Worm (Caenorhabditis elegans) whole organism, L3 larva: ENCODE results near the gene set-23.
"Not testable (repeated sequence)": the region's sequence is repeated elsewhere in the genome, so short reads cannot be mapped to it uniquely, and the experiment has no call there.

Experiments used
- R02D3.7 ChIP-seq: fragments of 150-350 bp; optimal IDR thresholded peaks from 2 replicates; lab custom pipeline; 2014; ENCODE audit warnings: missing biosample characterization, missing genetic modification characterization
- ZK546.5 ChIP-seq: sonication (generic microtip); optimal IDR thresholded peaks from 2 replicates; lab custom pipeline; 2017; ENCODE audit warnings: missing biosample characterization, missing genetic modification characterization
- ama-1 ChIP-seq: fragments of 150-350 bp; optimal IDR thresholded peaks from 2 replicates; lab custom pipeline; 2018
- ceh-16 ChIP-seq: sonication (generic microtip); optimal IDR thresholded peaks from 2 replicates; lab custom pipeline; 2017; ENCODE audit warnings: missing biosample characterization, missing genetic modification characterization
- ceh-28 ChIP-seq: fragments of 150-350 bp; optimal IDR thresholded peaks from 2 replicates; lab custom pipeline; 2014; ENCODE audit warnings: missing biosample characterization, missing genetic modification reagents, missing genetic modification characterization
- ceh-9 ChIP-seq: sonication (generic microtip); optimal IDR thresholded peaks from 2 replicates; lab custom pipeline; 2018; ENCODE audit warnings: missing biosample characterization, missing genetic modification characterization
- daf-12 ChIP-seq: fragments of 150-350 bp; optimal IDR thresholded peaks from 2 replicates; lab custom pipeline; 2014; ENCODE audit warnings: missing biosample characterization, missing genetic modification reagents, missing genetic modification characterization
- egl-5 ChIP-seq: fragments of 150-350 bp; optimal IDR thresholded peaks from 2 replicates; lab custom pipeline; 2017; ENCODE audit warnings: missing biosample characterization, missing genetic modification reagents, missing genetic modification characterization, inconsistent platforms
- elt-2 ChIP-seq: sonication (generic microtip); optimal IDR thresholded peaks from 2 replicates; lab custom pipeline; 2016; ENCODE audit warnings: missing genetic modification reagents, mild to moderate bottlenecking, missing genetic modification characterization, missing compliant biosample characterization
- elt-3 ChIP-seq, 3 experiments: fragments of 150-350 bp in 1 of 3; sonication (generic microtip) in 2 of 3; optimal IDR thresholded peaks; 2 replicates in 2 of 3; 4 replicates in 1 of 3; lab custom pipeline; 2014 to 2017; ENCODE audit warnings: missing biosample characterization in 3 of 3, missing genetic modification characterization in 3 of 3
- eor-1 ChIP-seq, 2 experiments: fragments of 150-350 bp; optimal IDR thresholded peaks; 2 replicates each; lab custom pipeline; 2014 to 2018; ENCODE audit warnings: missing biosample characterization in 2 of 2, missing genetic modification characterization in 2 of 2
- fkh-10 ChIP-seq: sonication (generic microtip); optimal IDR thresholded peaks from 2 replicates; lab custom pipeline; 2017; ENCODE audit warnings: missing biosample characterization, missing genetic modification reagents, missing genetic modification characterization
- fkh-2 ChIP-seq: fragments of 150-350 bp; optimal IDR thresholded peaks from 2 replicates; lab custom pipeline; 2014; ENCODE audit warnings: missing biosample characterization, missing genetic modification reagents, missing genetic modification characterization
- fos-1 ChIP-seq: fragments of 150-350 bp; optimal IDR thresholded peaks from 2 replicates; lab custom pipeline; 2014; ENCODE audit warnings: missing biosample characterization, missing genetic modification characterization
- hmg-11 ChIP-seq: sonication (generic microtip); optimal IDR thresholded peaks from 2 replicates; lab custom pipeline; 2016; ENCODE audit warnings: missing genetic modification characterization, missing compliant biosample characterization
- jun-1 ChIP-seq: fragments of 150-350 bp; optimal IDR thresholded peaks from 2 replicates; lab custom pipeline; 2014; ENCODE audit warnings: missing biosample characterization, missing genetic modification reagents, missing genetic modification characterization
- lin-15B ChIP-seq: fragments of 150-350 bp; optimal IDR thresholded peaks from 2 replicates; lab custom pipeline; 2014; ENCODE audit warnings: missing biosample characterization, missing genetic modification characterization
- lin-39 ChIP-seq: fragments of 150-350 bp; optimal IDR thresholded peaks from 2 replicates; lab custom pipeline; 2018; ENCODE audit warnings: missing biosample characterization, missing genetic modification reagents, missing genetic modification characterization
- nfya-1 ChIP-seq: sonication (generic microtip); optimal IDR thresholded peaks from 2 replicates; lab custom pipeline; 2017; ENCODE audit warnings: missing genetic modification characterization, mild to moderate bottlenecking, missing compliant biosample characterization, antibody characterized with exemption, moderate library complexity; ENCODE audit not compliant: insufficient read depth
- nhr-237 ChIP-seq: fragments of 150-350 bp; optimal IDR thresholded peaks from 2 replicates; lab custom pipeline; 2014; ENCODE audit warnings: missing biosample characterization, missing genetic modification characterization
- nhr-25 ChIP-seq: sonication (generic microtip); optimal IDR thresholded peaks from 2 replicates; lab custom pipeline; 2017; ENCODE audit warnings: missing biosample characterization, missing genetic modification characterization
- nhr-28 ChIP-seq: fragments of 150-350 bp; optimal IDR thresholded peaks from 2 replicates; lab custom pipeline; 2014; ENCODE audit warnings: missing biosample characterization, missing genetic modification characterization
- nhr-67 ChIP-seq: fragments of 150-350 bp; optimal IDR thresholded peaks from 2 replicates; lab custom pipeline; 2014; ENCODE audit warnings: missing biosample characterization, missing genetic modification characterization
- nhr-76 ChIP-seq: fragments of 150-350 bp; sonication (generic microtip); optimal IDR thresholded peaks from 5 replicates; lab custom pipeline; 2014; ENCODE audit warnings: missing biosample characterization, missing genetic modification characterization
- pha-4 ChIP-seq: fragments of 150-350 bp; optimal IDR thresholded peaks from 2 replicates; lab custom pipeline; 2014; ENCODE audit warnings: missing biosample characterization, missing genetic modification reagents, missing genetic modification characterization
- sea-2 ChIP-seq: fragments of 150-350 bp; sonication (generic microtip); optimal IDR thresholded peaks from 4 replicates; lab custom pipeline; 2014; ENCODE audit warnings: missing biosample characterization, missing genetic modification reagents, missing genetic modification characterization
- skn-1 ChIP-seq: fragments of 150-350 bp; optimal IDR thresholded peaks from 2 replicates; lab custom pipeline; 2014; ENCODE audit warnings: missing biosample characterization, missing genetic modification characterization
- snpc-4 ChIP-seq: fragments of 150-350 bp; optimal IDR thresholded peaks from 2 replicates; lab custom pipeline; 2014; ENCODE audit warnings: missing biosample characterization, missing genetic modification characterization
- tbx-2 ChIP-seq: sonication (generic microtip); optimal IDR thresholded peaks from 2 replicates; lab custom pipeline; 2016; ENCODE audit warnings: mild to moderate bottlenecking, missing genetic modification characterization, missing compliant biosample characterization
- unc-39 ChIP-seq: sonication (generic microtip); optimal IDR thresholded peaks from 4 replicates; lab custom pipeline; 2017; ENCODE audit warnings: missing biosample characterization, missing genetic modification characterization
- ztf-11 ChIP-seq: fragments of 150-350 bp; optimal IDR thresholded peaks from 2 replicates; lab custom pipeline; 2014; ENCODE audit warnings: missing biosample characterization, missing genetic modification characterization

set-23 gene

ce11 chrIV:1628730-1629129, 27.3 kb downstream of the set-23 start:
- TF ChIP-seq lin-15B (tag; lab: Kevin White, UChicago) (no peak), nhr-25 (tag; lab: Kevin White, UChicago) (no peak), pha-4 (tag; lab: Kevin White, UChicago) (no peak), fkh-2 (tag; lab: Kevin White, UChicago) (no peak), nhr-237 (tag; lab: Kevin White, UChicago) (no peak), ZK546.5 (tag; lab: Kevin White, UChicago) (no peak)
- TF ChIP-seq, all 47 proteins: peak for 0

DNA sequence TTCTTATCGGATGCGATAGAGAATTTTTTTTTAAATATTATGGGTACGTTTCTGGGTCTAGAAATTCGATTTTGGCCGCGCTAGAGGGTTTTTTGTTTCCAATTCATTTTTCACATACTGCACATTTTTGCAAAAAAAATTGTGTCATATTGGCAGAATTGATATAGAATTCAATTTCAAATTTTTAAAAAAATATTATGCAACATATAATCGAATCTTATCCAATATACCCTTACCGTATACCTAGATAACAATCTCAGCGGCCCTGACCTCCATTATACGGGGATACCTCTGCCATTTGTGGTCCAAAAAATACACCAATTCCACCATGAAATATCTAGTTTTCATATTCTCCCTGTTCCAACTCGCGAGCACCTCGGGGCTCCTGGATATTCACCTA, 30.2 kb downstream of the set-23 start, which contains the start of gene cpg-24:
cpg-24 (plus strand) TSS at position 301 of the 400 bp plus-strand sequence.
- no peak for TF ChIP-seq nfya-1 (tag; lab: Kevin White, UChicago)
- no peak for TF ChIP-seq fkh-2 (tag; lab: Kevin White, UChicago)
- no peak for TF ChIP-seq sea-2 (GFP tag; lab: Kevin White, UChicago)
- TF ChIP-seq tbx-2 (tag; lab: Kevin White, UChicago) = no peak
- no peak for TF ChIP-seq skn-1 (tag; lab: Kevin White, UChicago)
- no peak for TF ChIP-seq ceh-9 (tag; lab: Kevin White, UChicago)
- TF ChIP-seq snpc-4 (tag; lab: Kevin White, UChicago) = no peak
- no peak for TF ChIP-seq hmg-11

ce11 chrIV:1632593-1632992, 31.1 kb downstream of the set-23 start:
- no peak for TF ChIP-seq ceh-9 (tag; lab: Kevin White, UChicago)
- TF ChIP-seq fos-1 (tag; lab: Kevin White, UChicago) = no peak
- no peak for TF ChIP-seq jun-1 (tag; lab: Kevin White, UChicago)
- TF ChIP-seq hmg-11 = no peak
- no peak for TF ChIP-seq snpc-4 (tag; lab: Kevin White, UChicago)
- no peak for TF ChIP-seq unc-39 (tag; lab: Kevin White, UChicago)
- TF ChIP-seq lin-39 (tag; lab: Kevin White, UChicago) = no peak
- TF ChIP-seq nhr-28 (tag; lab: Kevin White, UChicago) = no peak
- no peak for TF ChIP-seq ama-1 (lab: Kevin White, UChicago)
- no peak for TF ChIP-seq fkh-2 (tag; lab: Kevin White, UChicago)
- TF ChIP-seq R02D3.7 (tag; lab: Kevin White, UChicago) = no peak
- TF ChIP-seq eor-1 (tag; optimal IDR thresholded peaks at IDR 0.05; lab: Kevin White, UChicago) = no peak
- no peak for TF ChIP-seq nfya-1 (tag; lab: Kevin White, UChicago)
- no peak for TF ChIP-seq pha-4 (tag; lab: Kevin White, UChicago)

ce11 chrIV:1633445-1633844, 32.0 kb downstream of the set-23 start, which contains the start of gene Y41D4B.6:
TSS of gene Y41D4B.6 (plus strand) at chrIV:1633745.
- TF ChIP-seq ama-1 (lab: Kevin White, UChicago) (no peak), ZK546.5 (tag; lab: Kevin White, UChicago) (no peak), nhr-237 (tag; lab: Kevin White, UChicago) (no peak), elt-3 (tag; optimal IDR thresholded peaks at IDR 0.05; lab: Kevin White, UChicago) (no peak), nhr-67 (tag; lab: Kevin White, UChicago) (no peak), nhr-76 (tag; lab: Kevin White, UChicago) (no peak), fkh-2 (tag; lab: Kevin White, UChicago) (no peak), ztf-11 (tag; lab: Kevin White, UChicago) (no peak), nhr-25 (tag; lab: Kevin White, UChicago) (no peak), jun-1 (tag; lab: Kevin White, UChicago) (no peak), tbx-2 (tag; lab: Kevin White, UChicago) (no peak), nhr-28 (tag; lab: Kevin White, UChicago) (no peak), daf-12 (tag; lab: Kevin White, UChicago) (no peak), ceh-16 (tag; lab: Kevin White, UChicago) (no peak)

DNA sequence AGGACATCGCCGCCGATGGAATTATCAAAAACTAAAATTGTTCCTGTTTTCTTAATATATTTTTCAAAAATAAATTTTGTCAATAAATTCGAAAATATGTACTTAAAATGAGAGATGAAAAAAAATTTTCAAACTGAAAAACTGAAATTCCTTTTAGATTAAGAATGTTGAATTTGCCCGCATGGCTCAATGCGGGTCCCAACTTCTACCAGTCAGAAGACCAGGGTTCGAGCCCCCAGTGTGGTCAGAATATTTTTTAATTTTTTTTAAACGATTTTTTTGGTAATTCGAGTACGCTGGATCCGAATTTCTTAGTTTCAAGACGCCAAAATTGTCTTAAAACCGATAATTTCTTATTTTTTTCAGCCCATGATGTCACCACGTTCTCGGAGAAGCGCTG, 35.9 kb downstream of the set-23 start:
- no peak for TF ChIP-seq elt-2 (tag; lab: Kevin White, UChicago)
- TF ChIP-seq fkh-10 (GFP tag; lab: Kevin White, UChicago) = peak; percentile 12

- not testable (repeated sequence) for TF ChIP-seq ZK546.5 (tag; lab: Kevin White, UChicago); ceh-28; egl-5 (tag; lab: Kevin White, UChicago)
- TF ChIP-seq, all 47 proteins: peak for 0; not testable (repeated sequence) for 47
Observed at ce11 chrIV:1645198-1645597, 43.7 kb downstream of the set-23 start, which contains the start of gene nhr-274. TSS of gene nhr-274 (minus strand) at chrIV:1645298.
